Worm (Caenorhabditis elegans) whole organism, L4 larva: ENCODE data around the gene F54H12.8.

ENCODE experiments used
- T20F7.1 ChIP-seq: fragments of 200-800 bp; sonication (Bioruptor generic); optimal IDR thresholded peaks from 2 replicates; lab custom pipeline; 2018; ENCODE audit warnings: mild to moderate bottlenecking, missing genetic modification characterization, missing compliant biosample characterization
- dmd-9 ChIP-seq: fragments of 200-800 bp; sonication (Bioruptor generic); IDR thresholded peaks from 2 replicates; pipeline ENCODE4 v1.3.6; 2022; ENCODE audit warnings: missing genetic modification reagents, missing genetic modification characterization, missing compliant biosample characterization
- dpl-1 ChIP-seq: fragments of 150-350 bp; optimal IDR thresholded peaks from 2 replicates; lab custom pipeline; 2014; ENCODE audit warnings: missing biosample characterization, missing genetic modification reagents, missing genetic modification characterization
- fos-1 ChIP-seq: fragments of 150-350 bp; optimal IDR thresholded peaks from 2 replicates; lab custom pipeline; 2014; ENCODE audit warnings: missing biosample characterization, missing genetic modification characterization
- lin-13 ChIP-seq: fragments of 150-350 bp; optimal IDR thresholded peaks from 2 replicates; lab custom pipeline; 2014; ENCODE audit warnings: missing biosample characterization, missing genetic modification reagents, missing genetic modification characterization
- lin-29 ChIP-seq: fragments of 200-800 bp; sonication (Bioruptor generic); IDR thresholded peaks from 2 replicates; pipeline ENCODE4 v1.3.6; 2022; ENCODE audit warnings: missing genetic modification reagents, missing genetic modification characterization, missing compliant biosample characterization
- nhr-10 ChIP-seq: fragments of 150-350 bp; optimal IDR thresholded peaks from 2 replicates; lab custom pipeline; 2014; ENCODE audit warnings: missing biosample characterization, missing genetic modification characterization
- nhr-237 ChIP-seq: sonication (generic microtip); optimal IDR thresholded peaks from 2 replicates; lab custom pipeline; 2017; ENCODE audit warnings: missing biosample characterization, missing genetic modification characterization
- nhr-6 ChIP-seq: fragments of 150-350 bp; optimal IDR thresholded peaks from 2 replicates; lab custom pipeline; 2014; ENCODE audit warnings: missing biosample characterization, missing genetic modification characterization
- pha-4 ChIP-seq, 2 experiments: fragments of 150-350 bp in 1 of 2; fragments of 200-800 bp in 1 of 2; sonication (Bioruptor generic) in 1 of 2; IDR thresholded peaks in 1 of 2; optimal IDR thresholded peaks in 1 of 2; 2 replicates each; pipeline versions ENCODE4 v1.3.6 to Lab custom; 2014 to 2022; ENCODE audit warnings: missing genetic modification characterization in 2 of 2, missing genetic modification reagents in 2 of 2, missing biosample characterization in 1 of 2, missing compliant biosample characterization in 1 of 2

ce11 chrIII:7917667-7918066 is 51.4 kb downstream of the F54H12.8 start, which contains the start of gene gly-3:
- no peak for TF ChIP-seq nhr-237
- no peak for TF ChIP-seq lin-29 (GFP tag; lab: Robert Waterston, UW)
- TF ChIP-seq dmd-9 (GFP tag; lab: Robert Waterston, UW) = no peak
- TF ChIP-seq pha-4 (GFP tag; IDR thresholded peaks at IDR 0.05; lab: Robert Waterston, UW) = no peak
- no peak for TF ChIP-seq pha-4 (tag; optimal IDR thresholded peaks at IDR 0.05; lab: Kevin White, UChicago)
- no peak for TF ChIP-seq fos-1 (tag; lab: Kevin White, UChicago)
- no peak for TF ChIP-seq nhr-10
- no peak for TF ChIP-seq nhr-6 (tag; lab: Kevin White, UChicago)
- TF ChIP-seq dpl-1 = no peak
- no peak for TF ChIP-seq T20F7.1 (GFP tag; lab: Kevin White, UChicago)
- TF ChIP-seq lin-13 (GFP tag; lab: Kevin White, UChicago) = no peak
